Worm (Caenorhabditis elegans) whole organism, L4 larva: ENCODE results near the gene sru-1.

ENCODE experiments used
- F26F4.8 ChIP-seq: fragments of 200-800 bp; sonication (Bioruptor generic); conservative IDR thresholded peaks from 2 replicates; pipeline ENCODE4 v1.3.6; 2022; ENCODE audit warnings: missing genetic modification characterization, missing compliant biosample characterization
- T20F7.1 ChIP-seq: fragments of 200-800 bp; sonication (Bioruptor generic); optimal IDR thresholded peaks from 2 replicates; lab custom pipeline; 2018; ENCODE audit warnings: mild to moderate bottlenecking, missing genetic modification characterization, missing compliant biosample characterization
- Y75B8A.6 ChIP-seq: fragments of 200-800 bp; sonication (Bioruptor generic); IDR thresholded peaks from 2 replicates; pipeline ENCODE4 v1.3.6; 2022; ENCODE audit warnings: missing genetic modification reagents, missing genetic modification characterization, missing compliant biosample characterization
- ama-1 ChIP-seq: fragments of 150-350 bp; optimal IDR thresholded peaks from 2 replicates; lab custom pipeline; 2014; ENCODE audit warnings: inconsistent platforms, mixed read lengths
- attf-4 ChIP-seq: sonication (generic microtip); optimal IDR thresholded peaks from 3 replicates; lab custom pipeline; 2017; ENCODE audit warnings: missing biosample characterization, missing genetic modification characterization
- daf-16 ChIP-seq, 3 experiments: sonication (generic microtip); optimal IDR thresholded peaks; 2 replicates each; lab custom pipeline; 2016 to 2017; ENCODE audit warnings: missing genetic modification characterization in 3 of 3, missing genetic modification reagents in 3 of 3, mild to moderate bottlenecking in 2 of 3, missing compliant biosample characterization in 2 of 3, missing biosample characterization in 1 of 3, moderate library complexity in 1 of 3
- daf-19 ChIP-seq: fragments of 200-800 bp; sonication (Bioruptor generic); conservative IDR thresholded peaks from 2 replicates; pipeline ENCODE4 v1.3.6; 2022; ENCODE audit warnings: missing genetic modification characterization, missing compliant biosample characterization
- dmd-6 ChIP-seq: fragments of 200-800 bp; sonication (Bioruptor generic); IDR thresholded peaks from 2 replicates; pipeline ENCODE4 v1.3.6; 2022; ENCODE audit warnings: missing genetic modification reagents, missing genetic modification characterization, missing compliant biosample characterization
- dmd-8 ChIP-seq: fragments of 200-800 bp; sonication (Bioruptor generic); IDR thresholded peaks from 2 replicates; pipeline ENCODE4 v1.3.6; 2022; ENCODE audit warnings: missing genetic modification characterization, missing compliant biosample characterization
- dpl-1 ChIP-seq: fragments of 150-350 bp; optimal IDR thresholded peaks from 2 replicates; lab custom pipeline; 2014; ENCODE audit warnings: missing biosample characterization, missing genetic modification reagents, missing genetic modification characterization
- dve-1 ChIP-seq: sonication (generic microtip); optimal IDR thresholded peaks from 2 replicates; lab custom pipeline; 2017; ENCODE audit warnings: antibody characterized with exemption, mild to moderate bottlenecking, missing genetic modification characterization, missing compliant biosample characterization; ENCODE audit not compliant: insufficient read depth
- egl-43 ChIP-seq: fragments of 200-800 bp; sonication (Bioruptor generic); IDR thresholded peaks from 2 replicates; pipeline ENCODE4 v1.3.6; 2022; ENCODE audit warnings: missing genetic modification reagents, missing genetic modification characterization, missing compliant biosample characterization
- fkh-10 ChIP-seq: fragments of 150-350 bp; optimal IDR thresholded peaks from 2 replicates; lab custom pipeline; 2014; ENCODE audit warnings: missing biosample characterization, missing genetic modification reagents, missing genetic modification characterization
- hif-1 ChIP-seq, 2 experiments: sonication (generic microtip); optimal IDR thresholded peaks; 2 replicates each; lab custom pipeline; 2016 to 2017; ENCODE audit warnings: missing compliant biosample characterization in 2 of 2, missing genetic modification characterization in 2 of 2, missing genetic modification reagents in 2 of 2, missing genotype in 2 of 2, mild to moderate bottlenecking in 1 of 2
- hlh-11 ChIP-seq: fragments of 200-800 bp; sonication (Bioruptor generic); optimal IDR thresholded peaks from 2 replicates; lab custom pipeline; 2018; ENCODE audit warnings: mild to moderate bottlenecking, missing genetic modification characterization, missing compliant biosample characterization
- hlh-30 ChIP-seq: sonication (generic microtip); optimal IDR thresholded peaks from 2 replicates; lab custom pipeline; 2017; ENCODE audit warnings: antibody characterized with exemption, mild to moderate bottlenecking, missing genetic modification characterization, missing compliant biosample characterization; ENCODE audit not compliant: insufficient read depth
- hmg-1.1 ChIP-seq: fragments of 200-800 bp; sonication (Bioruptor generic); IDR thresholded peaks from 2 replicates; pipeline ENCODE4 v1.3.6; 2022; ENCODE audit warnings: missing genetic modification reagents, missing genetic modification characterization, missing compliant biosample characterization
- lim-7 ChIP-seq: fragments of 200-800 bp; sonication (Bioruptor generic); IDR thresholded peaks from 2 replicates; pipeline ENCODE4 v1.3.6; 2022; ENCODE audit warnings: missing genetic modification characterization, missing compliant biosample characterization
- lin-1 ChIP-seq: fragments of 200-800 bp; sonication (Bioruptor generic); IDR thresholded peaks from 2 replicates; pipeline ENCODE4 v1.3.6; 2022; ENCODE audit warnings: missing genetic modification reagents, missing genetic modification characterization, missing compliant biosample characterization
- lin-29 ChIP-seq: fragments of 200-800 bp; sonication (Bioruptor generic); IDR thresholded peaks from 2 replicates; pipeline ENCODE4 v1.3.6; 2022; ENCODE audit warnings: missing genetic modification reagents, missing genetic modification characterization, missing compliant biosample characterization
- lsy-2 ChIP-seq, 2 experiments: fragments of 150-350 bp in 1 of 2; sonication (generic microtip) in 1 of 2; optimal IDR thresholded peaks; 2 replicates each; lab custom pipeline; 2014 to 2017; ENCODE audit warnings: missing biosample characterization in 2 of 2, missing genetic modification characterization in 2 of 2
- madf-9 ChIP-seq: fragments of 200-800 bp; sonication (Bioruptor generic); conservative IDR thresholded peaks from 2 replicates; pipeline ENCODE4 v1.3.6; 2022; ENCODE audit warnings: missing genetic modification reagents, missing genetic modification characterization, missing compliant biosample characterization
- mdl-1 ChIP-seq, 2 experiments: fragments of 150-350 bp in 1 of 2; sonication (generic microtip) in 1 of 2; optimal IDR thresholded peaks; 2 replicates each; lab custom pipeline; 2014 to 2017; ENCODE audit warnings: missing biosample characterization in 2 of 2, missing genetic modification characterization in 2 of 2
- mdt-29 ChIP-seq: fragments of 200-800 bp; sonication (Bioruptor generic); IDR thresholded peaks from 2 replicates; pipeline ENCODE4 v1.3.6; 2022; ENCODE audit warnings: missing genetic modification reagents, missing genetic modification characterization, missing compliant biosample characterization
- mep-1 ChIP-seq: fragments of 150-350 bp; sonication (generic microtip); optimal IDR thresholded peaks from 3 replicates; lab custom pipeline; 2014; ENCODE audit warnings: missing biosample characterization, missing genetic modification characterization
- mxl-3 ChIP-seq: fragments of 200-800 bp; sonication (Bioruptor generic); optimal IDR thresholded peaks from 2 replicates; lab custom pipeline; 2018; ENCODE audit warnings: mild to moderate bottlenecking, missing genetic modification characterization, missing compliant biosample characterization
- nhr-102 ChIP-seq: sonication (generic microtip); optimal IDR thresholded peaks from 2 replicates; lab custom pipeline; 2016; ENCODE audit warnings: mild to moderate bottlenecking, missing genetic modification characterization, moderate library complexity, missing compliant biosample characterization
- nhr-11 ChIP-seq: fragments of 150-350 bp; optimal IDR thresholded peaks from 2 replicates; lab custom pipeline; 2014; ENCODE audit warnings: missing biosample characterization, missing genetic modification characterization
- nhr-25 ChIP-seq: sonication (generic microtip); optimal IDR thresholded peaks from 2 replicates; lab custom pipeline; 2017; ENCODE audit warnings: missing genetic modification characterization, mild to moderate bottlenecking, missing compliant biosample characterization, antibody characterized with exemption, moderate library complexity, borderline replicate concordance; ENCODE audit not compliant: insufficient read depth
- nhr-28 ChIP-seq: fragments of 150-350 bp; optimal IDR thresholded peaks from 2 replicates; lab custom pipeline; 2014; ENCODE audit warnings: missing biosample characterization, missing genetic modification characterization
- nhr-41 ChIP-seq: fragments of 200-800 bp; sonication (Bioruptor generic); IDR thresholded peaks from 2 replicates; pipeline ENCODE4 v1.3.6; 2022; ENCODE audit warnings: missing genetic modification reagents, missing genetic modification characterization, missing compliant biosample characterization
- nhr-48 ChIP-seq: sonication (generic microtip); optimal IDR thresholded peaks from 2 replicates; lab custom pipeline; 2016; ENCODE audit warnings: mild to moderate bottlenecking, missing genetic modification characterization, missing compliant biosample characterization
- nhr-77 ChIP-seq: fragments of 150-350 bp; optimal IDR thresholded peaks from 2 replicates; lab custom pipeline; 2014; ENCODE audit warnings: missing biosample characterization, missing genetic modification characterization
- pha-4 ChIP-seq, 2 experiments: fragments of 150-350 bp in 1 of 2; fragments of 200-800 bp in 1 of 2; sonication (Bioruptor generic) in 1 of 2; IDR thresholded peaks in 1 of 2; optimal IDR thresholded peaks in 1 of 2; 2 replicates each; pipeline versions ENCODE4 v1.3.6 to Lab custom; 2014 to 2022; ENCODE audit warnings: missing genetic modification characterization in 2 of 2, missing genetic modification reagents in 2 of 2, missing biosample characterization in 1 of 2, missing compliant biosample characterization in 1 of 2
- php-3 ChIP-seq: fragments of 200-800 bp; sonication (Bioruptor generic); IDR thresholded peaks from 2 replicates; pipeline ENCODE4 v1.3.6; 2022; ENCODE audit warnings: missing genetic modification reagents, missing genetic modification characterization, missing compliant biosample characterization
- pqm-1 ChIP-seq: sonication (generic microtip); optimal IDR thresholded peaks from 2 replicates; lab custom pipeline; 2017; ENCODE audit warnings: missing biosample characterization, missing genetic modification characterization
- saeg-2 ChIP-seq: fragments of 200-800 bp; sonication (Bioruptor generic); IDR thresholded peaks from 2 replicates; pipeline ENCODE4 v1.3.6; 2022; ENCODE audit warnings: missing genetic modification reagents, missing genetic modification characterization, missing compliant biosample characterization
- skn-1 ChIP-seq: fragments of 150-350 bp; optimal IDR thresholded peaks from 2 replicates; lab custom pipeline; 2014; ENCODE audit warnings: missing biosample characterization, missing genetic modification characterization
- snpc-4 ChIP-seq: fragments of 150-350 bp; optimal IDR thresholded peaks from 2 replicates; lab custom pipeline; 2014; ENCODE audit warnings: missing biosample characterization, missing genetic modification characterization
- spr-3 ChIP-seq: fragments of 200-800 bp; sonication (Bioruptor generic); optimal IDR thresholded peaks from 2 replicates; lab custom pipeline; 2018; ENCODE audit warnings: mild to moderate bottlenecking, missing genetic modification characterization, missing compliant biosample characterization
- tra-1 ChIP-seq: fragments of 200-800 bp; sonication (Bioruptor generic); IDR thresholded peaks from 2 replicates; pipeline ENCODE4 v1.3.6; 2022; ENCODE audit warnings: missing genetic modification reagents, missing genetic modification characterization, missing compliant biosample characterization
- unc-62 ChIP-seq, 3 experiments: fragments of 150-350 bp in 1 of 3; sonication (generic microtip); optimal IDR thresholded peaks in 2 of 3; peaks in 1 of 3; 1 replicate in 1 of 3; 2 replicates in 2 of 3; lab custom pipeline; 2014 to 2017; ENCODE audit warnings: missing biosample characterization in 3 of 3, missing genetic modification characterization in 3 of 3, missing genetic modification reagents in 3 of 3, missing genotype in 1 of 3
- vab-7 ChIP-seq: fragments of 200-800 bp; sonication (Bioruptor generic); IDR thresholded peaks from 2 replicates; pipeline ENCODE4 v1.3.6; 2022; ENCODE audit warnings: missing genetic modification reagents, missing genetic modification characterization, missing compliant biosample characterization
- zfp-3 ChIP-seq: fragments of 200-800 bp; sonication (Bioruptor generic); conservative IDR thresholded peaks from 2 replicates; pipeline ENCODE4 v1.3.6; 2022; ENCODE audit warnings: missing genetic modification reagents, missing genetic modification characterization, missing compliant biosample characterization
- ztf-11 ChIP-seq: fragments of 150-350 bp; optimal IDR thresholded peaks from 2 replicates; lab custom pipeline; 2014; ENCODE audit warnings: missing biosample characterization, missing genetic modification characterization

Gene sru-1

ce11 chrIV:9525682-9526416 lies 37.4 kb downstream of the sru-1 start, which contains the start of gene elo-1:
TSS of gene elo-1 (plus strand) at chrIV:9526366.
- TF ChIP-seq snpc-4 (tag; lab: Kevin White, UChicago) (no peak), tra-1 (peak; percentile 64; the same call in 1 of the 2 replicates), hlh-11 (peak; percentile 83), mdt-29 (GFP tag; lab: Robert Waterston, UW) (peak; percentile 49; the same call in 1 of the 2 replicates), nhr-25 (tag; lab: Kevin White, UChicago) (peak; percentile 11), nhr-77 (tag; lab: Kevin White, UChicago) (peak; percentile 53), mep-1 (peak; percentile 36), nhr-48 (tag; lab: Kevin White, UChicago) (peak; percentile 63), F26F4.8 (GFP tag; lab: Robert Waterston, UW) (no peak), madf-9 (GFP tag; lab: Robert Waterston, UW) (0 out of 2 replicates have a peak, but pooled peaks have one; percentile 12), zfp-3 (GFP tag; lab: Robert Waterston, UW) (0 out of 2 replicates have a peak, but pooled peaks have one; percentile 30), mdl-1 (tag; optimal IDR thresholded peaks at IDR 0.05; lab: Kevin White, UChicago) (peak in 1 of 2 experiments; percentile 38), dve-1 (tag; lab: Kevin White, UChicago) (peak; percentile 78), mxl-3 (GFP tag; lab: Kevin White, UChicago) (peak; percentile 24), unc-62 (GFP tag; optimal IDR thresholded peaks at IDR 0.05 in 1 of 2; lab: Kevin White, UChicago) (no peak), unc-62 (tag; optimal IDR thresholded peaks at IDR 0.05; lab: Kevin White, UChicago) (no peak), daf-16 (GFP tag; optimal IDR thresholded peaks at IDR 0.05; lab: Kevin White, UChicago) (peak in 1 of 2 experiments; percentile 22), daf-16 (tag; optimal IDR thresholded peaks at IDR 0.05; lab: Kevin White, UChicago) (peak; percentile 63), lin-29 (GFP tag; lab: Robert Waterston, UW) (no peak), saeg-2 (0 out of 2 replicates have a peak, but pooled peaks have one; percentile 43), nhr-102 (tag; lab: Kevin White, UChicago) (peak; percentile 39), dmd-8 (no peak), T20F7.1 (GFP tag; lab: Kevin White, UChicago) (peak; percentile 72), dmd-6 (GFP tag; lab: Robert Waterston, UW) (peak; percentile 82), lsy-2 (tag; optimal IDR thresholded peaks at IDR 0.05; lab: Kevin White, UChicago) (peak in 1 of 2 experiments; percentile 23), hlh-30 (tag; lab: Kevin White, UChicago) (peak; percentile 31), php-3 (GFP tag; lab: Robert Waterston, UW) (peak; percentile 77; the same call in 1 of the 2 replicates), dpl-1 (GFP tag; lab: Kevin White, UChicago) (peak; percentile 26), daf-19 (GFP tag; lab: Robert Waterston, UW) (no peak), spr-3 (GFP tag; lab: Kevin White, UChicago) (no peak), nhr-28 (tag; lab: Kevin White, UChicago) (peak; percentile 83), lin-1 (GFP tag; lab: Robert Waterston, UW) (no peak), skn-1 (tag; lab: Kevin White, UChicago) (no peak), egl-43 (GFP tag; lab: Robert Waterston, UW) (no peak), pqm-1 (tag; lab: Kevin White, UChicago) (peak; percentile 64), hmg-1.1 (0 out of 2 replicates have a peak, but pooled peaks have one; percentile 42)

ce11 chrIV:9527002-9527401 lies 38.6 kb downstream of the sru-1 start:
- TF ChIP-seq lim-7 (GFP tag; lab: Robert Waterston, UW), result no peak
- TF ChIP-seq nhr-28 (tag; lab: Kevin White, UChicago), result peak; percentile 55
- no peak for TF ChIP-seq nhr-41 (GFP tag; lab: Robert Waterston, UW)
- TF ChIP-seq pqm-1 (tag; lab: Kevin White, UChicago), result peak; percentile 32
- TF ChIP-seq vab-7, result no peak
- TF ChIP-seq nhr-77 (tag; lab: Kevin White, UChicago), result peak; percentile 60
- TF ChIP-seq hif-1 (tag; optimal IDR thresholded peaks at IDR 0.05; lab: Kevin White, UChicago), result no peak
- no peak for TF ChIP-seq fkh-10 (GFP tag; lab: Kevin White, UChicago)
- TF ChIP-seq dve-1 (tag; lab: Kevin White, UChicago), result peak; percentile 60
- no peak for TF ChIP-seq attf-4 (tag; lab: Kevin White, UChicago)
- TF ChIP-seq php-3 (GFP tag; lab: Robert Waterston, UW), result no peak
- no peak for TF ChIP-seq ztf-11
- TF ChIP-seq Y75B8A.6 (GFP tag; lab: Robert Waterston, UW), result no peak
- no peak for TF ChIP-seq ama-1 (lab: Kevin White, UChicago)
- TF ChIP-seq nhr-11 (tag; lab: Kevin White, UChicago), result no peak
- TF ChIP-seq nhr-48 (tag; lab: Kevin White, UChicago), result peak; percentile 27
- no peak for TF ChIP-seq pha-4 (GFP tag; IDR thresholded peaks at IDR 0.05; lab: Robert Waterston, UW)
- no peak for TF ChIP-seq pha-4 (tag; optimal IDR thresholded peaks at IDR 0.05; lab: Kevin White, UChicago)
